Fruit fly (Drosophila melanogaster) whole organism, embryonic: ENCODE data around the gene fkh.
A peak's percentile ranks its signal among the peaks of the same experiment; 100 is the strongest.

Source experiments
- CG1024 ChIP-seq: fragments of 200-800 bp; sonication (Bioruptor generic); IDR thresholded peaks from 2 replicates; pipeline ENCODE4 v1.3.6; 2022; ENCODE audit warnings: missing biosample characterization, missing genetic modification characterization
- CG10431 ChIP-seq: fragments of 200-800 bp; sonication (Bioruptor generic); optimal IDR thresholded peaks from 3 replicates; lab custom pipeline; 2018; ENCODE audit warnings: missing biosample characterization, mild to moderate bottlenecking, missing genetic modification characterization
- CG10462 ChIP-seq: fragments of 200-800 bp; sonication (Bioruptor generic); optimal IDR thresholded peaks from 2 replicates; lab custom pipeline; 2016; ENCODE audit warnings: missing biosample characterization, missing genetic modification characterization
- CG13624 ChIP-seq: fragments of 200-800 bp; sonication (Bioruptor generic); optimal IDR thresholded peaks from 2 replicates; lab custom pipeline; 2016; ENCODE audit warnings: missing biosample characterization, missing genetic modification characterization
- CG14014 ChIP-seq: fragments of 200-800 bp; sonication (Bioruptor generic); IDR thresholded peaks from 2 replicates; pipeline ENCODE4 v1.3.6; 2022; ENCODE audit warnings: missing biosample characterization, missing genetic modification characterization
- CG18262 ChIP-seq: fragments of 200-800 bp; optimal IDR thresholded peaks from 3 replicates; lab custom pipeline; 2019; ENCODE audit warnings: missing biosample characterization, mild to moderate bottlenecking, missing genetic modification characterization, moderate library complexity
- CG2875 ChIP-seq: fragments of 200-800 bp; sonication (Bioruptor generic); optimal IDR thresholded peaks from 2 replicates; lab custom pipeline; 2017; ENCODE audit warnings: missing biosample characterization, mild to moderate bottlenecking, missing genetic modification characterization, missing genetic modification reagents
- CG30020 ChIP-seq: fragments of 200-800 bp; optimal IDR thresholded peaks from 2 replicates; lab custom pipeline; 2019; ENCODE audit warnings: missing biosample characterization, mild to moderate bottlenecking, missing genetic modification characterization, moderate library complexity
- CG31224 ChIP-seq: fragments of 200-800 bp; sonication (Bioruptor generic); IDR thresholded peaks from 2 replicates; pipeline ENCODE4 v1.3.6; 2022; ENCODE audit warnings: missing biosample characterization, missing genetic modification characterization
- CG3407 ChIP-seq: fragments of 200-800 bp; sonication (Bioruptor generic); optimal IDR thresholded peaks from 2 replicates; lab custom pipeline; 2018; ENCODE audit warnings: missing biosample characterization, mild to moderate bottlenecking, missing genetic modification characterization
- CG4282 ChIP-seq: fragments of 200-800 bp; sonication (Bioruptor generic); optimal IDR thresholded peaks from 2 replicates; lab custom pipeline; 2016; ENCODE audit warnings: missing biosample characterization, missing genetic modification characterization
- CG4360 ChIP-seq: fragments of 200-800 bp; sonication (Bioruptor generic); IDR thresholded peaks from 2 replicates; pipeline ENCODE4 v1.3.6; 2022; ENCODE audit warnings: missing biosample characterization, missing genetic modification characterization
- CG6683 ChIP-seq: fragments of 200-800 bp; sonication (Bioruptor generic); optimal IDR thresholded peaks from 2 replicates; lab custom pipeline; 2017; ENCODE audit warnings: missing biosample characterization, mild to moderate bottlenecking, missing genetic modification characterization, missing genetic modification reagents
- CG8944 ChIP-seq: fragments of 200-800 bp; sonication (Bioruptor generic); optimal IDR thresholded peaks from 3 replicates; lab custom pipeline; 2016; ENCODE audit warnings: missing biosample characterization, missing genetic modification characterization
- CG9609 ChIP-seq: fragments of 200-800 bp; sonication (Bioruptor generic); optimal IDR thresholded peaks from 3 replicates; lab custom pipeline; 2016; ENCODE audit warnings: missing biosample characterization, missing genetic modification characterization
- CTCF ChIP-seq: fragments of 200-800 bp; sonication (Bioruptor generic); optimal IDR thresholded peaks from 2 replicates; lab custom pipeline; 2017; ENCODE audit warnings: missing biosample characterization, mild to moderate bottlenecking, missing genetic modification characterization, moderate library complexity
- Dek ChIP-seq: fragments of 200-800 bp; sonication (Bioruptor generic); optimal IDR thresholded peaks from 3 replicates; lab custom pipeline; 2019; ENCODE audit warnings: missing biosample characterization, mild to moderate bottlenecking, missing genetic modification characterization, moderate library complexity
- ERR ChIP-seq: fragments of 200-800 bp; sonication (Bioruptor generic); optimal IDR thresholded peaks from 2 replicates; lab custom pipeline; 2016; ENCODE audit warnings: missing biosample characterization, missing genetic modification characterization
- HmgD ChIP-seq: fragments of 200-800 bp; sonication (Bioruptor generic); optimal IDR thresholded peaks from 3 replicates; lab custom pipeline; 2016; ENCODE audit warnings: missing biosample characterization, missing genetic modification characterization
- Hsf ChIP-seq: fragments of 200-800 bp; sonication (Bioruptor generic); optimal IDR thresholded peaks from 3 replicates; lab custom pipeline; 2016; ENCODE audit warnings: missing biosample characterization, missing genetic modification characterization
- Lim3 ChIP-seq: fragments of 200-800 bp; sonication (Bioruptor generic); IDR thresholded peaks from 2 replicates; pipeline ENCODE4 v1.3.6; 2022; ENCODE audit warnings: missing biosample characterization, missing genetic modification characterization
- Mes4 ChIP-seq: fragments of 200-800 bp; sonication (Bioruptor generic); optimal IDR thresholded peaks from 2 replicates; lab custom pipeline; 2016; ENCODE audit warnings: missing biosample characterization, missing genetic modification characterization
- Mrtf ChIP-seq: fragments of 200-800 bp; sonication (Bioruptor generic); IDR thresholded peaks from 3 replicates; pipeline ENCODE4 v1.3.6; 2022; ENCODE audit warnings: missing biosample characterization, missing genetic modification characterization
- Oli ChIP-seq: fragments of 200-800 bp; sonication (Bioruptor generic); optimal IDR thresholded peaks from 2 replicates; lab custom pipeline; 2018; ENCODE audit warnings: missing biosample characterization, mild to moderate bottlenecking, missing genetic modification characterization, moderate library complexity
- Sry-β ChIP-seq: fragments of 200-800 bp; sonication (Bioruptor generic); optimal IDR thresholded peaks from 2 replicates; lab custom pipeline; 2018; ENCODE audit warnings: missing biosample characterization, mild to moderate bottlenecking, missing genetic modification characterization, moderate library complexity
- YL-1 ChIP-seq: fragments of 200-800 bp; sonication (Bioruptor generic); optimal IDR thresholded peaks from 3 replicates; lab custom pipeline; 2017; ENCODE audit warnings: missing biosample characterization, mild to moderate bottlenecking, missing genetic modification characterization
- br ChIP-seq: fragments of >200 bp; optimal IDR thresholded peaks from 2 replicates; lab custom pipeline; 2017
- bsh ChIP-seq, 2 experiments: fragments of 200-800 bp; sonication (Bioruptor generic); optimal IDR thresholded peaks; 2 replicates each; lab custom pipeline; 2017 to 2018; ENCODE audit warnings: mild to moderate bottlenecking in 2 of 2, missing biosample characterization in 2 of 2, missing genetic modification characterization in 2 of 2, moderate library complexity in 1 of 2
- btn ChIP-seq: fragments of 200-800 bp; sonication (Bioruptor generic); optimal IDR thresholded peaks from 2 replicates; lab custom pipeline; 2016; ENCODE audit warnings: missing biosample characterization, missing genetic modification characterization
- corto ChIP-seq: fragments of 200-800 bp; sonication (Bioruptor generic); optimal IDR thresholded peaks from 2 replicates; lab custom pipeline; 2016; ENCODE audit warnings: missing biosample characterization, mild to moderate bottlenecking, missing genetic modification characterization, moderate library complexity
- dati ChIP-seq: fragments of 200-800 bp; sonication (Bioruptor generic); IDR thresholded peaks from 2 replicates; pipeline ENCODE4 v1.3.6; 2022; ENCODE audit warnings: missing biosample characterization, missing genetic modification characterization
- dpn ChIP-seq, 2 experiments: fragments of 200-800 bp; sonication (Bioruptor generic); optimal IDR thresholded peaks; 3 replicates each; lab custom pipeline; 2016; ENCODE audit warnings: missing biosample characterization in 2 of 2, missing genetic modification characterization in 2 of 2
- eyg ChIP-seq: fragments of 200-800 bp; sonication (Bioruptor generic); optimal IDR thresholded peaks from 3 replicates; lab custom pipeline; 2016; ENCODE audit warnings: missing biosample characterization, missing genetic modification characterization
- gce ChIP-seq: fragments of 200-800 bp; sonication (Bioruptor generic); IDR thresholded peaks from 3 replicates; pipeline ENCODE4 v1.3.6; 2022; ENCODE audit warnings: missing biosample characterization, missing genetic modification characterization
- gfzf ChIP-seq: fragments of 200-800 bp; sonication (Bioruptor generic); optimal IDR thresholded peaks from 2 replicates; lab custom pipeline; 2016; ENCODE audit warnings: missing biosample characterization, mild to moderate bottlenecking, missing genetic modification characterization, moderate library complexity
- h ChIP-seq: fragments of >200 bp; optimal IDR thresholded peaks from 2 replicates; lab custom pipeline; 2017
- hb ChIP-seq: fragments of 200-800 bp; sonication (Bioruptor generic); IDR thresholded peaks from 3 replicates; pipeline ENCODE4 v1.3.6; 2022; ENCODE audit warnings: missing biosample characterization, missing genetic modification characterization; ENCODE audit not compliant: partially characterized antibody
- lilli ChIP-seq: fragments of 200-800 bp; sonication (Bioruptor generic); optimal IDR thresholded peaks from 3 replicates; lab custom pipeline; 2016; ENCODE audit warnings: missing biosample characterization, missing genetic modification characterization
- org-1 ChIP-seq: fragments of 200-800 bp; sonication (Bioruptor generic); optimal IDR thresholded peaks from 2 replicates; lab custom pipeline; 2017; ENCODE audit warnings: missing biosample characterization, missing genetic modification characterization
- phol ChIP-seq: fragments of 200-800 bp; sonication (Bioruptor generic); optimal IDR thresholded peaks from 3 replicates; lab custom pipeline; 2018; ENCODE audit warnings: missing biosample characterization, mild to moderate bottlenecking, missing genetic modification characterization, moderate library complexity
- row ChIP-seq: fragments of 200-800 bp; sonication (Bioruptor generic); IDR thresholded peaks from 3 replicates; pipeline ENCODE4 v1.3.6; 2022; ENCODE audit warnings: missing biosample characterization, missing genetic modification characterization
- sd ChIP-seq: fragments of 200-800 bp; sonication (Bioruptor generic); optimal IDR thresholded peaks from 3 replicates; lab custom pipeline; 2018; ENCODE audit warnings: missing biosample characterization, mild to moderate bottlenecking, missing genetic modification characterization, moderate library complexity
- stwl ChIP-seq: fragments of 200-800 bp; sonication (Bioruptor generic); optimal IDR thresholded peaks from 3 replicates; lab custom pipeline; 2018; ENCODE audit warnings: missing biosample characterization, mild to moderate bottlenecking, missing genetic modification characterization, moderate library complexity
- tgo ChIP-seq: fragments of 200-800 bp; sonication (Bioruptor generic); IDR thresholded peaks from 3 replicates; pipeline ENCODE4 v1.3.6; 2022; ENCODE audit warnings: missing biosample characterization, missing genetic modification characterization
- tio ChIP-seq: fragments of 200-800 bp; sonication (Bioruptor generic); optimal IDR thresholded peaks from 2 replicates; lab custom pipeline; 2017; ENCODE audit warnings: missing biosample characterization, missing genetic modification characterization, inconsistent platforms
- tll ChIP-seq, 2 experiments: fragments of 200-800 bp in 1 of 2; fragments of >200 bp in 1 of 2; sonication (Bioruptor generic) in 1 of 2; optimal IDR thresholded peaks; 2 replicates each; lab custom pipeline; 2017 to 2019; ENCODE audit warnings: missing biosample characterization in 2 of 2, missing genetic modification characterization in 2 of 2, mild to moderate bottlenecking in 1 of 2, moderate library complexity in 1 of 2
- toy ChIP-seq: fragments of 200-800 bp; sonication (Bioruptor generic); IDR thresholded peaks from 2 replicates; pipeline ENCODE4 v1.3.6; 2022; ENCODE audit warnings: missing biosample characterization, missing genetic modification characterization
- trh ChIP-seq: fragments of 200-800 bp; sonication (Bioruptor generic); optimal IDR thresholded peaks from 2 replicates; lab custom pipeline; 2016; ENCODE audit warnings: missing biosample characterization, missing genetic modification characterization
- twi ChIP-seq: fragments of 200-800 bp; optimal IDR thresholded peaks from 2 replicates; lab custom pipeline; 2019; ENCODE audit warnings: missing biosample characterization, mild to moderate bottlenecking, missing genetic modification characterization, moderate library complexity
- usp ChIP-seq: fragments of >200 bp; optimal IDR thresholded peaks from 2 replicates; lab custom pipeline; 2017; ENCODE audit warnings: missing biosample characterization, missing genetic modification characterization
- wek ChIP-seq: fragments of 200-800 bp; sonication (Bioruptor generic); optimal IDR thresholded peaks from 3 replicates; lab custom pipeline; 2018; ENCODE audit warnings: missing biosample characterization, mild to moderate bottlenecking, missing genetic modification characterization, moderate library complexity
- zfh1 ChIP-seq: fragments of 200-800 bp; sonication (Bioruptor generic); IDR thresholded peaks from 3 replicates; pipeline ENCODE4 v1.3.6; 2022; ENCODE audit warnings: missing biosample characterization, missing genetic modification characterization

fkh gene

dm6 chr3R:28547129-28547753 lies 37.8 kb downstream of the fkh start (continued):
- TF ChIP-seq btn (GFP tag; lab: Kevin White, UChicago) (no peak), corto (no peak), trh (GFP tag; lab: Kevin White, UChicago) (no peak), CG3407 (GFP tag; lab: Kevin White, UChicago) (no peak), stwl (tag; lab: Kevin White, UChicago) (no peak), CG13624 (peak; percentile 34), Mes4 (GFP tag; lab: Kevin White, UChicago) (no peak), hb (GFP tag; lab: Robert Waterston, UW) (no peak), CG2875 (no peak), h (lab: Kevin White, UChicago) (no peak), org-1 (GFP tag; lab: Kevin White, UChicago) (no peak), eyg (GFP tag; lab: Kevin White, UChicago) (no peak), bsh (GFP tag; optimal IDR thresholded peaks at IDR 0.05; lab: Kevin White, UChicago) (no peak), Lim3 (GFP tag; lab: Robert Waterston, UW) (no peak), toy (GFP tag; lab: Robert Waterston, UW) (no peak), CG18262 (no peak), CTCF (GFP tag; lab: Kevin White, UChicago) (no peak), tio (GFP tag; lab: Kevin White, UChicago) (no peak), CG31224 (GFP tag; lab: Robert Waterston, UW) (no peak), CG9609 (GFP tag; lab: Kevin White, UChicago) (no peak), Sry-β (no peak), HmgD (GFP tag; lab: Kevin White, UChicago) (no peak), sd (tag; lab: Kevin White, UChicago) (peak; percentile 38), Oli (no peak), CG4360 (GFP tag; lab: Robert Waterston, UW) (no peak), twi (tag; lab: Kevin White, UChicago) (peak; percentile 31), CG4282 (GFP tag; lab: Kevin White, UChicago) (no peak), lilli (GFP tag; lab: Kevin White, UChicago) (no peak), CG1024 (GFP tag; lab: Robert Waterston, UW) (no peak), YL-1 (GFP tag; lab: Kevin White, UChicago) (no peak), Mrtf (GFP tag; lab: Robert Waterston, UW) (no peak), CG10462 (GFP tag; lab: Kevin White, UChicago) (no peak), CG8944 (GFP tag; lab: Kevin White, UChicago) (no peak), tll (GFP tag; optimal IDR thresholded peaks at IDR 0.05; lab: Kevin White, UChicago) (peak in 1 of 2 experiments; percentile 38), wek (GFP tag; lab: Kevin White, UChicago) (no peak), br (lab: Kevin White, UChicago) (no peak), dpn (GFP tag; optimal IDR thresholded peaks at IDR 0.05; lab: Kevin White, UChicago) (no peak), CG14014 (no peak; the same call in 1 of the 2 replicates), dati (no peak), usp (GFP tag; lab: Kevin White, UChicago) (no peak), CG6683 (no peak), tgo (no peak), gfzf (no peak), phol (tag; lab: Kevin White, UChicago) (peak; percentile 32), Hsf (no peak), row (GFP tag; lab: Robert Waterston, UW) (peak; percentile 90), Dek (tag; lab: Kevin White, UChicago) (no peak), CG10431 (GFP tag; lab: Kevin White, UChicago) (no peak), zfh1 (GFP tag; lab: Robert Waterston, UW) (0 out of 3 replicates have a peak, but pooled peaks have one; percentile 27), CG30020 (tag; lab: Kevin White, UChicago) (no peak), gce (GFP tag; lab: Robert Waterston, UW) (no peak), ERR (no peak)
